Worm (Caenorhabditis elegans) whole organism, mixed stage, embryonic: Measurements from ENCODE around the gene C54G10.1.

Experiments
- M03D4.4 ChIP-seq: sonication (generic microtip); optimal IDR thresholded peaks from 2 replicates; lab custom pipeline; 2017; ENCODE audit warnings: mild to moderate bottlenecking, missing genetic modification characterization, missing compliant biosample characterization
- bed-3 ChIP-seq: fragments of 200-800 bp; sonication (Bioruptor generic); optimal IDR thresholded peaks from 3 replicates; lab custom pipeline; 2018; ENCODE audit warnings: mild to moderate bottlenecking, missing genetic modification characterization, moderate library complexity, missing compliant biosample characterization
- blmp-1 ChIP-seq: fragments of 150-350 bp; optimal IDR thresholded peaks from 2 replicates; lab custom pipeline; 2014; ENCODE audit warnings: missing biosample characterization, missing genetic modification characterization
- ceh-39 ChIP-seq: fragments of 150-350 bp; optimal IDR thresholded peaks from 2 replicates; lab custom pipeline; 2014; ENCODE audit warnings: missing biosample characterization, missing genetic modification characterization
- ceh-43 ChIP-seq: fragments of 200-800 bp; sonication (Bioruptor generic); optimal IDR thresholded peaks from 2 replicates; lab custom pipeline; 2018; ENCODE audit warnings: mild to moderate bottlenecking, missing genetic modification characterization, moderate library complexity, missing compliant biosample characterization
- ces-1 ChIP-seq: fragments of 150-350 bp; optimal IDR thresholded peaks from 2 replicates; lab custom pipeline; 2014; ENCODE audit warnings: missing biosample characterization, missing genetic modification reagents, missing genetic modification characterization
- cnd-1 ChIP-seq: fragments of 200-800 bp; sonication (Bioruptor generic); optimal IDR thresholded peaks from 2 replicates; lab custom pipeline; 2018; ENCODE audit warnings: mild to moderate bottlenecking, missing genetic modification characterization, missing compliant biosample characterization
- drap-1 ChIP-seq: fragments of 200-800 bp; sonication (Bioruptor generic); optimal IDR thresholded peaks from 3 replicates; lab custom pipeline; 2018; ENCODE audit warnings: mild to moderate bottlenecking, missing genetic modification characterization, missing compliant biosample characterization
- elt-1 ChIP-seq: sonication (generic microtip); optimal IDR thresholded peaks from 2 replicates; lab custom pipeline; 2017; ENCODE audit warnings: missing genetic modification characterization, mild to moderate bottlenecking, missing compliant biosample characterization, antibody characterized with exemption, moderate library complexity, borderline replicate concordance; ENCODE audit not compliant: insufficient read depth
- elt-3 ChIP-seq: fragments of 150-350 bp; optimal IDR thresholded peaks from 2 replicates; lab custom pipeline; 2014; ENCODE audit warnings: missing biosample characterization, missing genetic modification characterization
- flh-1 ChIP-seq: fragments of 200-800 bp; sonication (Bioruptor generic); optimal IDR thresholded peaks from 2 replicates; lab custom pipeline; 2018; ENCODE audit warnings: mild to moderate bottlenecking, missing genetic modification characterization, moderate library complexity, missing compliant biosample characterization
- ham-2 ChIP-seq: fragments of 200-800 bp; sonication (Bioruptor generic); optimal IDR thresholded peaks from 2 replicates; lab custom pipeline; 2018; ENCODE audit warnings: mild to moderate bottlenecking, missing genetic modification characterization, missing compliant biosample characterization
- hlh-1 ChIP-seq: fragments of 150-350 bp; optimal IDR thresholded peaks from 2 replicates; lab custom pipeline; 2014; ENCODE audit warnings: missing biosample characterization, missing genetic modification reagents, missing genetic modification characterization
- lin-13 ChIP-seq: fragments of 150-350 bp; optimal IDR thresholded peaks from 2 replicates; lab custom pipeline; 2014; ENCODE audit warnings: missing biosample characterization, missing genetic modification characterization
- lin-32 ChIP-seq: fragments of 200-800 bp; sonication (Bioruptor generic); optimal IDR thresholded peaks from 2 replicates; lab custom pipeline; 2018; ENCODE audit warnings: mild to moderate bottlenecking, missing genetic modification characterization, missing compliant biosample characterization
- lsy-2 ChIP-seq: fragments of 150-350 bp; optimal IDR thresholded peaks from 2 replicates; lab custom pipeline; 2014; ENCODE audit warnings: missing biosample characterization, missing genetic modification characterization
- mab-5 ChIP-seq: fragments of 150-350 bp; optimal IDR thresholded peaks from 2 replicates; lab custom pipeline; 2014; ENCODE audit warnings: missing biosample characterization, missing genetic modification characterization
- mep-1 ChIP-seq: fragments of 150-350 bp; optimal IDR thresholded peaks from 2 replicates; lab custom pipeline; 2017; ENCODE audit warnings: missing biosample characterization, missing genetic modification reagents, missing genetic modification characterization, inconsistent platforms
- mls-2 ChIP-seq: sonication (generic microtip); optimal IDR thresholded peaks from 2 replicates; lab custom pipeline; 2016; ENCODE audit warnings: mild to moderate bottlenecking, missing genetic modification characterization, moderate library complexity, missing compliant biosample characterization
- nhr-12 ChIP-seq: fragments of 150-350 bp; optimal IDR thresholded peaks from 2 replicates; lab custom pipeline; 2014; ENCODE audit warnings: missing biosample characterization, missing genetic modification characterization
- nhr-28 ChIP-seq: fragments of 150-350 bp; optimal IDR thresholded peaks from 2 replicates; lab custom pipeline; 2014; ENCODE audit warnings: missing biosample characterization, missing genetic modification characterization
- nhr-76 ChIP-seq: sonication (generic microtip); optimal IDR thresholded peaks from 2 replicates; lab custom pipeline; 2017; ENCODE audit warnings: missing biosample characterization, missing genetic modification characterization
- pha-4 ChIP-seq: fragments of 150-350 bp; optimal IDR thresholded peaks from 2 replicates; lab custom pipeline; 2018; ENCODE audit warnings: missing biosample characterization, missing genetic modification reagents, missing genetic modification characterization
- sem-2 ChIP-seq: fragments of 200-800 bp; sonication (Bioruptor generic); optimal IDR thresholded peaks from 2 replicates; lab custom pipeline; 2018; ENCODE audit warnings: mild to moderate bottlenecking, missing genetic modification characterization, missing compliant biosample characterization
- sptf-1 ChIP-seq: sonication (generic microtip); optimal IDR thresholded peaks from 2 replicates; lab custom pipeline; 2017; ENCODE audit warnings: mild to moderate bottlenecking, missing genetic modification characterization, moderate library complexity, missing compliant biosample characterization
- tbx-8 ChIP-seq: fragments of 200-800 bp; sonication (Bioruptor generic); optimal IDR thresholded peaks from 2 replicates; lab custom pipeline; 2018; ENCODE audit warnings: mild to moderate bottlenecking, missing genetic modification characterization, moderate library complexity, missing compliant biosample characterization
- unc-120 ChIP-seq: sonication (generic microtip); optimal IDR thresholded peaks from 2 replicates; lab custom pipeline; 2017; ENCODE audit warnings: missing genetic modification characterization, missing compliant biosample characterization; ENCODE audit not compliant: poor library complexity, severe bottlenecking
- unc-39 ChIP-seq: fragments of 150-350 bp; optimal IDR thresholded peaks from 2 replicates; lab custom pipeline; 2014; ENCODE audit warnings: missing biosample characterization, missing genetic modification characterization
- unc-62 ChIP-seq: fragments of 150-350 bp; optimal IDR thresholded peaks from 2 replicates; lab custom pipeline; 2014; ENCODE audit warnings: missing biosample characterization, missing genetic modification reagents, missing genetic modification characterization
- zip-8 ChIP-seq: fragments of 150-350 bp; optimal IDR thresholded peaks from 2 replicates; lab custom pipeline; 2014; ENCODE audit warnings: missing biosample characterization, missing genetic modification characterization
- ztf-11 ChIP-seq: fragments of 150-350 bp; optimal IDR thresholded peaks from 2 replicates; lab custom pipeline; 2014; ENCODE audit warnings: missing biosample characterization, missing genetic modification characterization

C54G10.1 gene

DNA sequence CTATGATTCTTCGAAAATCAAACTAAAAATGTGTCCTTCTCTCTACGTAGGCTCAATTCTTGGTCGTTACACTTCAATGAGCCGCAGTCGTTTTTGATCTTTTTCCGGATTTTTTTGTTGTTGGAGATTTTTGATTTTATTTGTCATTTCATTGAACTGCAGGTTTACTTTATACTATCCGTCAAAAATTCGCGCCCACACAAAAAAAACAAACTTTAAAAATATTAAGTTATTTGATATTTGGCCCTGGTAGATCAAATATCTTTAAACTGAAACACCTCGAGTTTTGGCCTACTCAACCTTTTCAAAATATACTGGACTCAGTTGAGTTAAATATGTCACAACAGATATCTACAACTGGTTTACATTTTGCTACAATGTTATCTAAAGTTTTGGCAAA, 25.2 kb upstream of the C54G10.1 start:
- no peak for TF ChIP-seq tbx-8
- no peak for TF ChIP-seq pha-4 (tag; lab: Kevin White, UChicago)
- TF ChIP-seq mab-5: no peak
- TF ChIP-seq M03D4.4 (tag; lab: Kevin White, UChicago): no peak
- no peak for TF ChIP-seq nhr-28
- TF ChIP-seq mls-2 (tag; lab: Kevin White, UChicago): no peak
- TF ChIP-seq ham-2: no peak
- TF ChIP-seq lin-32 (GFP tag; lab: Kevin White, UChicago): no peak
- TF ChIP-seq ces-1: no peak
- TF ChIP-seq unc-62 (GFP tag; lab: Kevin White, UChicago): no peak
- no peak for TF ChIP-seq hlh-1 (tag; lab: Kevin White, UChicago)
- no peak for TF ChIP-seq nhr-76
- no peak for TF ChIP-seq sem-2 (GFP tag; lab: Kevin White, UChicago)
- no peak for TF ChIP-seq ceh-43
- no peak for TF ChIP-seq unc-120 (tag; lab: Kevin White, UChicago)
- no peak for TF ChIP-seq blmp-1 (tag; lab: Kevin White, UChicago)
- TF ChIP-seq nhr-12 (tag; lab: Kevin White, UChicago): no peak
- no peak for TF ChIP-seq lin-13 (tag; lab: Kevin White, UChicago)

DNA sequence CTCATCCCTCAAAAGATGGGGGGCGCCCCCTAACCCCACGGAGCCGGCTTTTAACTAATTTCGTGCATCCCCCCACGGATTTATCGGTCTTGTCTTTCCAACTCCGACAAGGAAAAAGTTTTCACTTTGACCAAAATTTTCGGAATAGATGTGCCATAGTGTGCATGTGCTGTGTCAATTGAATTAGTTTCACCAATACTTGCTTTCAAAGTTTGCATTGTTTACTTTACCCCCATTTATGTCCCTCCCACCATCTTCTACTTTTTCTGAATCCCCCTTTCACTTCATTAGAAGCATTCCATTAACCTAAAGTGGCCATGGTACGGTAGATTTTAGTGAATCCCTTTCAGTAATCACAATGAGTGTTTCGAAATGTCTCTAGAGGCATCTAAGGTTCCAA, 23.2 kb upstream of the C54G10.1 start:
- no peak for TF ChIP-seq nhr-12 (tag; lab: Kevin White, UChicago)
- TF ChIP-seq ces-1: no peak
- TF ChIP-seq elt-1 (tag; lab: Kevin White, UChicago): no peak
- TF ChIP-seq lin-32 (GFP tag; lab: Kevin White, UChicago): no peak

DNA sequence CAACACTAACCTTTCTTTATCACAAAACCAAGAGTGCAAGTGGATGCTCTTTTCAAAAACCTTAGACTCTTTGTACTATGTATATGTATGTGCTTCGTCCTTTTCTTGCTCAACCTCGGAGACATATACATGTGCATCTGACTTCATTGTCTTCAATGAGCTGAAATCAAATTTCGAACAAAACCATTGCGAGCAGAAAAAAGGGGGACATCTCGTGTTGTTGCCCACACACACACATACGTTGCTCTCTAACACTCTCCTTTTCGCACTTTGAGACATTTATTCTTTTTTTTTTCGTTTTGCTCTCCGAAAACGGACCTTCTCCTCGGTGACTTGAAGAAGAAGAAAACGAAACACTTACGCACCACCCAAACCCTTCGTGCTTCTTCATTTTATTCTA, 20.6 kb upstream of the C54G10.1 start:
- TF ChIP-seq hlh-1 (tag; lab: Kevin White, UChicago) (no peak), ces-1 (peak; percentile 57), unc-39 (tag; lab: Kevin White, UChicago) (no peak), sptf-1 (tag; lab: Kevin White, UChicago) (no peak), mab-5 (no peak), mep-1 (tag; lab: Kevin White, UChicago) (no peak), drap-1 (no peak)

DNA sequence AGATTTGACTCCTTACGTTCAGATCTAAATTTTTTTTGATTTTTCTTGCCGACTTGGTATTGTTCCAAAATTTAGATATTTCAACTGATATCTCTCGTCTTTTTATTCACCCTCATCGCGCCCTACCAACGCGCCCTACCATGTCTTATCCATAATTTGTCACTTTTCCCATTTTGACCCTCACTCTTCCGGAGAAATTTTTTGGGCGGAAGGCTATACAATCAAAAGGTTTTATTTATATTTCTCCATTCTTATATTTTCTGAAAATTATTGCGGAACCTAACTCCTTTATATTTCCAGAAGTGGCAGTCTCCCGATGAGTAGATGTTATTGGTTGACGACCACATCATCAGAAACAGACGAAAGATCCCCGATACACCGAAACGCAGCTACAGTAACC, 20.1 kb upstream of the C54G10.1 start, which contains the start of gene hot-1:
Gene hot-1, plus strand, starts transcription at position 301 of the 400 bp plus-strand sequence.
- TF ChIP-seq zip-8 (tag; lab: Kevin White, UChicago) (no peak), ztf-11 (tag; lab: Kevin White, UChicago) (no peak), elt-3 (tag; lab: Kevin White, UChicago) (no peak), mab-5 (no peak), lin-32 (GFP tag; lab: Kevin White, UChicago) (no peak), lsy-2 (tag; lab: Kevin White, UChicago) (no peak), bed-3 (GFP tag; lab: Kevin White, UChicago) (no peak), sptf-1 (tag; lab: Kevin White, UChicago) (no peak), hlh-1 (tag; lab: Kevin White, UChicago) (no peak), mls-2 (tag; lab: Kevin White, UChicago) (no peak), ham-2 (no peak)

DNA sequence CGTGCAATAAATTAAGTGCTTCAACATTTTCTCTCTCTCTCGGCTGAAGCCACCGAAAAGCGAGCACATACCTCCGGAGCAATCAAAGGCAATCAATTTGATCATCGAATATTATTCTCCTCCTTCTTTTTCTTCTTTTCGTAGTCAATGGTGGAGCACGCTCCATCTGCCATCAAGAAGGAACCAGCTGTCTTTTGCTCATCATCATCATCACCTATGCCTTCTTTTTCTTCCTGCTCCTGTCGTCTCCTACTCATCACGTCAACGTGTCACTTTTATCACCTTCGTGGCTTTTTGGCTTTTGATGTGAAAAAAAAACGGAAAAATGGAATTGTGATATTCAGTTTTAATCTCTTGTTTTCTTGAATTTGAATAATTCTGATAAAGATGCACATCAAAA, 15.2 kb upstream of the C54G10.1 start:
- TF ChIP-seq unc-62 (GFP tag; lab: Kevin White, UChicago) (peak; percentile 95), unc-120 (tag; lab: Kevin White, UChicago) (peak; percentile 54), ztf-11 (tag; lab: Kevin White, UChicago) (no peak), hlh-1 (tag; lab: Kevin White, UChicago) (peak; percentile 80)

DNA sequence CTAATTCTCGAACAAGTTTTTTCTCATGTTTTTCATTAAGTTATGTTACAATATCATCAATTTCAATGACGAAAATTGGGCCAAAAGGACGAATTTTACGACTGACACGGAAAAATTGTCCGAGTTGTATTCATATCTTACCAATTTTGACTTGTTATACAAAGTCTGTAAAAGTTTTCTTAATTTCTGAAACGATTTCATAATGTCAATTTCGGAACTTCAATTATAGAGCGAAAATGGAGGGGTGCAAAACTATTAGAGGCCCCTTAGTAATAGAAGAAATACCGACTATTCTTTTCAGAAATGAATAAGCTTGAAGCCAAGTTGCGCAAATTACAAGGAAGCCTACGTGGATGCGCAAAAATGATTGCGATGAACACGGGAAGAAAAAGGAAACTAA, 9.3 kb upstream of the C54G10.1 start, which contains the start of gene F43D2.3:
Gene F43D2.3, plus strand, starts transcription at position 301 of the 400 bp plus-strand sequence.
- TF ChIP-seq mls-2 (tag; lab: Kevin White, UChicago) (no peak), bed-3 (GFP tag; lab: Kevin White, UChicago) (no peak), cnd-1 (tag; lab: Kevin White, UChicago) (no peak), mep-1 (tag; lab: Kevin White, UChicago) (no peak), lsy-2 (tag; lab: Kevin White, UChicago) (no peak), nhr-12 (tag; lab: Kevin White, UChicago) (no peak), mab-5 (no peak), nhr-76 (no peak), elt-3 (tag; lab: Kevin White, UChicago) (no peak), sptf-1 (tag; lab: Kevin White, UChicago) (no peak), ztf-11 (tag; lab: Kevin White, UChicago) (no peak), blmp-1 (tag; lab: Kevin White, UChicago) (no peak), ceh-39 (tag; lab: Kevin White, UChicago) (no peak), nhr-28 (no peak), lin-32 (GFP tag; lab: Kevin White, UChicago) (no peak), unc-62 (GFP tag; lab: Kevin White, UChicago) (no peak), flh-1 (GFP tag; lab: Kevin White, UChicago) (no peak)
